Fruit fly (Drosophila melanogaster) whole organism, embryonic: Measurements from ENCODE around the gene CG46523.

Experiments
- CG11093 ChIP-seq: fragments of 200-800 bp; sonication (Bioruptor generic); IDR thresholded peaks from 3 replicates; pipeline ENCODE4 v1.3.6; 2022; ENCODE audit warnings: missing biosample characterization, missing genetic modification characterization
- CG11560 ChIP-seq: fragments of 200-800 bp; sonication (Bioruptor generic); IDR thresholded peaks from 3 replicates; pipeline ENCODE4 v1.3.6; 2022; ENCODE audit warnings: missing biosample characterization, missing genetic modification characterization
- CG13287 ChIP-seq: fragments of 200-800 bp; sonication (Bioruptor generic); IDR thresholded peaks from 2 replicates; pipeline ENCODE4 v1.3.6; 2022; ENCODE audit warnings: missing biosample characterization, missing genetic modification characterization; ENCODE audit not compliant: partially characterized antibody
- CG2712 ChIP-seq: fragments of 200-800 bp; optimal IDR thresholded peaks from 3 replicates; lab custom pipeline; 2019; ENCODE audit warnings: missing biosample characterization, mild to moderate bottlenecking, missing genetic modification characterization, moderate library complexity
- CG7928 ChIP-seq: fragments of 200-800 bp; sonication (Bioruptor generic); optimal IDR thresholded peaks from 2 replicates; lab custom pipeline; 2017; ENCODE audit warnings: missing biosample characterization, mild to moderate bottlenecking, missing genetic modification characterization
- CG8089 ChIP-seq: fragments of 200-800 bp; sonication (Bioruptor generic); optimal IDR thresholded peaks from 3 replicates; lab custom pipeline; 2016; ENCODE audit warnings: missing biosample characterization, missing genetic modification characterization
- Hr39 ChIP-seq: fragments of >200 bp; optimal IDR thresholded peaks from 2 replicates; lab custom pipeline; 2017
- Sry-δ ChIP-seq: fragments of 200-800 bp; sonication (Bioruptor generic); optimal IDR thresholded peaks from 2 replicates; lab custom pipeline; 2016; ENCODE audit warnings: missing biosample characterization, missing genetic modification characterization
- YL-1 ChIP-seq: fragments of 200-800 bp; sonication (Bioruptor generic); optimal IDR thresholded peaks from 3 replicates; lab custom pipeline; 2017; ENCODE audit warnings: missing biosample characterization, mild to moderate bottlenecking, missing genetic modification characterization
- disco-r ChIP-seq: fragments of 200-800 bp; sonication (Bioruptor generic); optimal IDR thresholded peaks from 2 replicates; lab custom pipeline; 2016; ENCODE audit warnings: missing biosample characterization, missing genetic modification characterization
- onecut ChIP-seq: fragments of 200-800 bp; sonication (Bioruptor generic); IDR thresholded peaks from 2 replicates; pipeline ENCODE4 v1.3.6; 2022; ENCODE audit warnings: missing biosample characterization, missing genetic modification characterization
- sc ChIP-seq, 3 experiments: fragments of >200 bp in 2 of 3; fragments of 200-800 bp in 1 of 3; sonication (Bioruptor generic) in 1 of 3; optimal IDR thresholded peaks; 2 replicates in 2 of 3; 3 replicates in 1 of 3; lab custom pipeline; 2017; ENCODE audit warnings: mild to moderate bottlenecking in 1 of 3, missing biosample characterization in 1 of 3, missing genetic modification characterization in 1 of 3, missing genetic modification reagents in 1 of 3

DNA sequence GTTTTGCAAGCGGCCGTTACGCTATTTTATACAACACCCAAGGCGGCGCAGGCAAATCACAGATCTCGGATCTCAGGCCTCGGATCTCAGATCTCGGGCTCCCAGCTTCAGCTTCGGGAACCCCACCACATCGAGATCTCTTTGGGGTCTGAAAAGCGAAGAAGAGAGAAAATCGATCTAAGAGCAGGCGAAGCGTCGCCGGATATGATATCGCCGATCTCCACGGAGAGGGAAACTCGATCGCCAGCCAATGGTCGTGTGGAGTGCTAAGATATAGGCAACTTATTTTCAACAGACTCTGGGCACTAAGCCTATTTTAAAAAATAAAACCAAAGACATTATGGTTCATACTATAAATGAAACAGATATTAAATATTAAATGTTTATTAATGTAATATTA lies at the start of gene CG46523, which contains the start of gene CG5687:
- no peak for TF ChIP-seq onecut (GFP tag; lab: Robert Waterston, UW)
- no peak for TF ChIP-seq YL-1 (GFP tag; lab: Kevin White, UChicago)
- no peak for TF ChIP-seq CG2712 (tag; lab: Kevin White, UChicago)
- TF ChIP-seq Sry-δ, result no peak
- TF ChIP-seq CG7928 (GFP tag; lab: Kevin White, UChicago), result no peak
- no peak for TF ChIP-seq sc (optimal IDR thresholded peaks at IDR 0.05; lab: Kevin White, UChicago)
- no peak for TF ChIP-seq sc (GFP tag; optimal IDR thresholded peaks at IDR 0.05; lab: Kevin White, UChicago)
- TF ChIP-seq disco-r (GFP tag; lab: Kevin White, UChicago), result no peak
- TF ChIP-seq CG8089 (GFP tag; lab: Kevin White, UChicago), result no peak
- no peak for TF ChIP-seq CG11560
- no peak for TF ChIP-seq Hr39 (lab: Kevin White, UChicago)
- no peak for TF ChIP-seq CG13287 (GFP tag; lab: Robert Waterston, UW)
- TF ChIP-seq CG11093 (GFP tag; lab: Robert Waterston, UW), result no peak
